Worm (Caenorhabditis elegans) whole organism, L4/young adult: ENCODE measurements around the gene tag-234.

ENCODE experiments used
- W03F9.2 ChIP-seq: fragments of 150-350 bp; optimal IDR thresholded peaks from 2 replicates; lab custom pipeline; 2014; ENCODE audit warnings: missing biosample characterization, missing genetic modification characterization
- dao-5 ChIP-seq: sonication (generic microtip); optimal IDR thresholded peaks from 2 replicates; lab custom pipeline; 2016; ENCODE audit warnings: missing genotype, missing genetic modification characterization, moderate library complexity, missing compliant biosample characterization
- him-1 ChIP-seq: sonication (generic microtip); optimal IDR thresholded peaks from 2 replicates; lab custom pipeline; 2016; ENCODE audit warnings: missing genotype, missing genetic modification reagents, missing genetic modification characterization, missing compliant biosample characterization

DNA sequence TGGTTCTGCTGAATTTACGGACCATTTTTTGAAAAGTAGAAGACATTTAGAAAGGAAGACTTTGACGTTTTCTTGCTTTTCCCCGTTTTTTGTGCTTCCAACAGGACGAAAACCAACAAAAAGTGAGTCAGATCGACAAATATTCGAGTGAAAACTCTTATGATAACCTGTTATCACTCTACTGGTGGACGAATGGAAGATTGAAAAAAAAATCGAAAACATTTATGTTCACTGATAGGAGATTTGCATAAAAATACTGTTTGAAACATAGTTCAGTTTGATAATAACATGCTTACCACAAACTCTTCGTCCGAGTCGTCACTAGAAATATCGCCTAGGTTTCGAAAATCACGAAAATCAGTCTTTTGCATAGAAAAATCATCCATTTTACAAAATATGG, 8.4 kb downstream of the tag-234 start:
- TF ChIP-seq dao-5 (tag; lab: Kevin White, UChicago) = no peak
- no peak for TF ChIP-seq him-1 (tag; lab: Kevin White, UChicago)
- TF ChIP-seq W03F9.2 (tag; lab: Kevin White, UChicago) = no peak
